Worm (Caenorhabditis elegans) whole organism, L4/young adult: Measurements from ENCODE around the gene mocs-1.

Experiments
- W03F9.2 ChIP-seq: fragments of 150-350 bp; optimal IDR thresholded peaks from 2 replicates; lab custom pipeline; 2014; ENCODE audit warnings: missing biosample characterization, missing genetic modification characterization
- dao-5 ChIP-seq: sonication (generic microtip); optimal IDR thresholded peaks from 2 replicates; lab custom pipeline; 2016; ENCODE audit warnings: missing genotype, missing genetic modification characterization, moderate library complexity, missing compliant biosample characterization
- him-1 ChIP-seq: sonication (generic microtip); optimal IDR thresholded peaks from 2 replicates; lab custom pipeline; 2016; ENCODE audit warnings: missing genotype, missing genetic modification reagents, missing genetic modification characterization, missing compliant biosample characterization

- TF ChIP-seq dao-5 (no peak), him-1 (no peak), W03F9.2 (tag; lab: Kevin White, UChicago) (no peak)
These were observed 9.6 kb downstream of the mocs-1 start, which contains the start of gene blos-8 for ce11 chrX:15430983-15431382.
